Worm (Caenorhabditis elegans) whole organism, early embryonic: Measurements from ENCODE around the gene C03B1.5.

Experiments
- B0310.2 ChIP-seq: sonication (generic microtip); optimal IDR thresholded peaks from 2 replicates; lab custom pipeline; 2016; ENCODE audit warnings: mild to moderate bottlenecking, missing genetic modification characterization, missing compliant biosample characterization
- F13C5.2 ChIP-seq: sonication (generic microtip); optimal IDR thresholded peaks from 2 replicates; lab custom pipeline; 2017; ENCODE audit warnings: mild to moderate bottlenecking, missing genetic modification characterization, inconsistent platforms, missing compliant biosample characterization
- aly-1 ChIP-seq: sonication (generic microtip); optimal IDR thresholded peaks from 2 replicates; lab custom pipeline; 2016; ENCODE audit warnings: missing genetic modification characterization, missing compliant biosample characterization
- ama-1 ChIP-seq: fragments of 150-350 bp; optimal IDR thresholded peaks from 2 replicates; lab custom pipeline; 2014
- ceh-13 ChIP-seq: fragments of 200-800 bp; sonication (Bioruptor generic); optimal IDR thresholded peaks from 2 replicates; lab custom pipeline; 2018; ENCODE audit warnings: mild to moderate bottlenecking, missing genetic modification characterization, missing compliant biosample characterization
- ceh-36 ChIP-seq: sonication (generic microtip); optimal IDR thresholded peaks from 2 replicates; lab custom pipeline; 2016; ENCODE audit warnings: missing genetic modification characterization, inconsistent platforms, missing compliant biosample characterization
- ets-7 ChIP-seq: sonication (generic microtip); optimal IDR thresholded peaks from 2 replicates; lab custom pipeline; 2016; ENCODE audit warnings: missing genotype, missing genetic modification characterization, missing compliant biosample characterization
- flt-1 ChIP-seq: fragments of 200-800 bp; sonication (Bioruptor generic); IDR thresholded peaks from 2 replicates; pipeline ENCODE4 v1.3.6; 2022; ENCODE audit warnings: missing genetic modification characterization, missing compliant biosample characterization
- hmbx-1 ChIP-seq: sonication (generic microtip); optimal IDR thresholded peaks from 2 replicates; lab custom pipeline; 2016; ENCODE audit warnings: mild to moderate bottlenecking, missing genetic modification characterization, missing compliant biosample characterization
- hmg-4 ChIP-seq: fragments of 200-800 bp; sonication (Bioruptor generic); optimal IDR thresholded peaks from 2 replicates; lab custom pipeline; 2018; ENCODE audit warnings: mild to moderate bottlenecking, missing genetic modification characterization, missing compliant biosample characterization
- hnd-1 ChIP-seq: sonication (generic microtip); optimal IDR thresholded peaks from 2 replicates; lab custom pipeline; 2016; ENCODE audit warnings: missing genetic modification characterization, missing compliant biosample characterization
- pes-1 ChIP-seq: fragments of 200-800 bp; sonication (Bioruptor generic); IDR thresholded peaks from 2 replicates; pipeline ENCODE4 v1.3.6; 2022; ENCODE audit warnings: missing genetic modification reagents, missing genetic modification characterization, missing compliant biosample characterization
- scrt-1 ChIP-seq: fragments of 200-800 bp; sonication (Bioruptor generic); IDR thresholded peaks from 2 replicates; pipeline ENCODE4 v1.3.6; 2022; ENCODE audit warnings: missing genetic modification characterization, missing compliant biosample characterization
- sea-1 ChIP-seq: fragments of 200-800 bp; sonication (Bioruptor generic); conservative IDR thresholded peaks from 2 replicates; pipeline ENCODE4 v1.3.6; 2022; ENCODE audit warnings: missing genetic modification characterization, missing compliant biosample characterization
- tbx-11 ChIP-seq: fragments of 200-800 bp; sonication (Bioruptor generic); IDR thresholded peaks from 2 replicates; pipeline ENCODE4 v1.3.6; 2022; ENCODE audit warnings: missing genetic modification characterization, missing compliant biosample characterization
- tbx-37 ChIP-seq: fragments of 200-800 bp; sonication (Bioruptor generic); conservative IDR thresholded peaks from 2 replicates; pipeline ENCODE4 v1.3.6; 2022; ENCODE audit warnings: missing genetic modification reagents, missing genetic modification characterization, missing compliant biosample characterization
- tra-4 ChIP-seq: sonication (generic microtip); optimal IDR thresholded peaks from 2 replicates; lab custom pipeline; 2017; ENCODE audit warnings: missing genetic modification characterization, missing compliant biosample characterization

Gene C03B1.5

DNA sequence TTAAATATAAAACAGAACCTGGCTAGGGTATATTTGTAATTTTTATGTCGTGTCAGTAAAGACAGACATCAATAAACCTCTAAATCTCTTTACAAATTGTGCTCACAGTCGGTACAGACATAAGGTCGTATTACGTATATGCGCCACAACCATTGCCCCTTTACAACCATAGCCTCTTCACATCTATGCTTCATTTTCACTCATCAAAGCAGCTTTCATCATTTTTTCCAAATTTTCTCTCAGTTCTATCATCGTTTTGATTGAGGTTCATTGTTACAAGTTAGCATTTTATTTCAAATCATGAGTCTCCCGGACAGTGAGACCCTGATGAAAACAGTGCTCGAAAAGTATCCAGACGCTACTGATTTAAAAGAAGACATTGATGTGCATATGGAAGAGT, 8.8 kb downstream of the C03B1.5 start, which contains the start of gene C03B1.4:
Gene C03B1.4 (plus strand): TSS at position 301 of the 400 bp plus-strand sequence.
- TF ChIP-seq tbx-11, result no peak

DNA sequence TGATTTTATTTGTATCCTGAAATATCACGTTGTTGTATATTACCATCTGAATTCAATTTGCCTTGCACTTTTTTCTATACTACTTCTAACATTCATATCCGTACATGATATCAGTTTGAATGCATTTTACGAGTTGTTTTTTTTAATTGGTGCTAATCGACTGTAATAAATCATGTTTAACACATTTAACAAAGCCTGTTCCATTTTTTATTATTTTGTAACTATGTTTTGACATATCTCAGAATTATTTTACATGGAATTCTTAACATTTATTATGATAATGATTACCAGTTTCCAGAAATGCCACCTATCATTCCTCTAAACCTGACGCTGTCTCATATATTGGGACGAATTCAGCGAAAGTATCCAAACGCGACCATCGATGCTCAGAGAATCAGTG, 10.3 kb downstream of the C03B1.5 start, which contains the start of gene C03B1.3:
Gene C03B1.3 (plus strand): TSS at position 301 of the 400 bp plus-strand sequence.
- TF ChIP-seq hmbx-1 (tag; lab: Kevin White, UChicago), result no peak
- TF ChIP-seq B0310.2 (tag; lab: Kevin White, UChicago), result no peak

DNA sequence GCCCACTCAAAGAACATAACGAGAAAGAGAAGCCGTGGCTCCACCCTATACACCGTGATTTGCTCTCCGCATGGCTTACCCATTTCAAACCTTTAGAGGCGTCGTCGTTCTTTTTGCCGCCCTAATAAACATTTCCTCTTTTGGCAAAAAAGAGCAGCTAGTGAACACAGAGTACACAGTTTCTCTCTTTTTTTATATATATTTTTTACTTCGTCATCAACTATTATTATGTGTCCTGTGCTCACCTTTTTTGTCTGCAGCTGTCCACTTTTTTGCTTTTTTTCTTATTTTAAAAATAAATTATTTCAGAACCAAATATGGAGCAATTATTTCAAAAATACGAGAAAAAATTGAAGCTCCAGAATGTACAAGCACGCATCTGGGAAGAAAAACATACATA, 14.3 kb downstream of the C03B1.5 start, which contains the start of gene C03B1.2:
Gene C03B1.2 (plus strand): TSS at position 301 of the 400 bp plus-strand sequence.
- TF ChIP-seq scrt-1 (GFP tag; lab: Robert Waterston, UW), result no peak
- no peak for TF ChIP-seq tra-4 (tag; lab: Kevin White, UChicago)
- no peak for TF ChIP-seq tbx-11
- no peak for TF ChIP-seq sea-1 (GFP tag; lab: Robert Waterston, UW)
- TF ChIP-seq aly-1, result no peak
- no peak for TF ChIP-seq hmg-4 (GFP tag; lab: Kevin White, UChicago)

DNA sequence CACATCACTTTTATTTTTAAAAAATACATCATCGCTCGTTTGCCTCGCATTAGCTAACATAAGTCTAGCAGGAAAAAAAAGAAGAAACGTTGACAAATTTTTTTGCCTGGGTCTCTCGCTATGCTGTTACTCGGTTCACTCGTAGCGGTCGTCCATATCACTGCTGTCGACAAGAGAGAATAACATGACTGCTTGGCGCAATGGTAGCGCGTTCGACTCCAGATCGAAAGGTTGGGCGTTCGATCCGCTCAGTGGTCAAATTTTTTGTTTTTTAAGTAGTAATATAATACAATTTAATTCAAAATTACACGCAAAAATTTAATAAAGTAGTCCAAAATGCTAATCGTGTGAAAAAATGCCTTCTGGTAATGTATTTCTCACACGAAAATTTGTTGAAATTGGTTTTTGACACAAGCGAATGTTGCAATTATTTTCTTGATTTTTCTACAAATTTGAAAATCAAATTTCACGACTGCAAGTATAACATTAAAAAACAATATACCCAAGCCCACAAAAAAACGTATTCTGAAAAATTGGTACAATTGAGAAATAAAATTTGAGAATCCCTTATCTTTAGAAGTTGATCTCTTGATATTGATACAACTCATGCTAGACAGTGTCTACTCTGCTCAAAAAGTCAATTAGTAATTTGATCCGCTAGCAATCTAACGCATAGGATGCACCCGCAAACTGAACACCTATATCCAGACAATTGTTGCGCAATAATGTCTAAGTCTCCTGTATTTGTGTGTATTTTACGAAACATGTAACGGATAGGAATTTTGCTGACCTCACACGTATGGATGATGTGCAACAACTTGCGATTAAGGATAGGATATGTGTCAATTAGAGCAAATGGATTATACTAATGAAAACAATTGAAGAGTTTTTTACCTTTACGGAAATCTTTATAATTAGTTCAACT, 16.1 kb downstream of the C03B1.5 start:
- TF ChIP-seq F13C5.2, result peak; percentile 62
- TF ChIP-seq scrt-1 (GFP tag; lab: Robert Waterston, UW), result peak; percentile 88
- peak; percentile 64 for TF ChIP-seq hmbx-1 (tag; lab: Kevin White, UChicago)
- peak; percentile 58 for TF ChIP-seq B0310.2 (tag; lab: Kevin White, UChicago)
- peak; percentile 79 for TF ChIP-seq sea-1 (GFP tag; lab: Robert Waterston, UW)
- TF ChIP-seq ceh-13 (GFP tag; lab: Kevin White, UChicago), result peak; percentile 73
- peak; percentile 33 for TF ChIP-seq aly-1
- TF ChIP-seq tra-4 (tag; lab: Kevin White, UChicago), result peak; percentile 28
- TF ChIP-seq ets-7 (tag; lab: Kevin White, UChicago), result no peak
- TF ChIP-seq pes-1 (GFP tag; lab: Robert Waterston, UW), result peak; percentile 92
- peak; percentile 81 for TF ChIP-seq ceh-36 (tag; lab: Kevin White, UChicago)
- peak; percentile 88 for TF ChIP-seq tbx-11
- peak; percentile 66 for TF ChIP-seq hnd-1
- TF ChIP-seq ama-1 (lab: Kevin White, UChicago), result no peak
- peak; percentile 90 for TF ChIP-seq tbx-37 (GFP tag; lab: Robert Waterston, UW)
- TF ChIP-seq hmg-4 (GFP tag; lab: Kevin White, UChicago), result peak; percentile 85
- TF ChIP-seq flt-1 (GFP tag; lab: Robert Waterston, UW), result peak; percentile 82

DNA sequence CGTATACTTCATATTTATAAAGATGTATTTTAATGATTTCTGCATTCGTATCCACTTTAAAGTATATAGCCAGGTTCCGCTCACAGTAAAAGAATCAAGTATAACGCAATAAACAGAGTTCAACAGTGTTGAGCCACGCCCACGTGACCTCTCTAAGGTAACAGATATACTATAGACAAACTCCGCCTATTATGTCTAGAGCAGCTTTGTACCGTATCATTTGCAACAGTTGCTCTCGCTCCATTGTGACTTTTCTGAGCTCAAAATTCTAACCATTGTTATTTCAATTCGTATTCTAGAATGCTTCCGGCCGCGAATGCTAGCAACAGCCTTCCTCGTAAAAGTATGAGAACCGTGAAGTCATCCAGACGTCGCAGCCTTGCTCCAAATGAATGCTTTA, 18.0 kb downstream of the C03B1.5 start, which contains the start of gene C03B1.17:
Gene C03B1.17 (plus strand): TSS at position 301 of the 400 bp plus-strand sequence.
- no peak for TF ChIP-seq scrt-1 (GFP tag; lab: Robert Waterston, UW)
- TF ChIP-seq ets-7 (tag; lab: Kevin White, UChicago), result no peak
- TF ChIP-seq B0310.2 (tag; lab: Kevin White, UChicago), result no peak

DNA sequence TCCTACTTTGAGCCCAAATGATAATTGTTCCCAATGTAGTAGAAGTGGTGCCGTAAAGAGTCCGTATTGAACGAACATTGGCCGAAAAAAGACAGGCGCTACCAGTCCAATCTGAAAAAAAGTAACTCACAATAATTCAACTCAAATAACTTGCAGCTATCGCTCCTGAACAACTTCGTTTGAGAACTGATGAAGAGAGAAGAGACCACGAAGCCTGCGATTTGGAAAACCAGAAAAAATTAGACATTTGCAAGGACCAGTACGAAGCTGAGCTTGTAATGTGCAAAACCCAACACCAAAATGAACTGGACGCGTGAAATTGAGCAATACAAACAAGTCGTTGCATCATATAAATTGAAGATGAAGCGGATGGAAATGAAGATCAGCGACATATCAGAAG, 19.1 kb downstream of the C03B1.5 start, which contains the start of gene C03B1.1:
Gene C03B1.1 (plus strand): TSS at position 301 of the 400 bp plus-strand sequence.
- no peak for TF ChIP-seq tbx-37 (GFP tag; lab: Robert Waterston, UW)
- no peak for TF ChIP-seq scrt-1 (GFP tag; lab: Robert Waterston, UW)
- no peak for TF ChIP-seq B0310.2 (tag; lab: Kevin White, UChicago)
- no peak for TF ChIP-seq flt-1 (GFP tag; lab: Robert Waterston, UW)
- TF ChIP-seq ets-7 (tag; lab: Kevin White, UChicago), result no peak
- TF ChIP-seq hmg-4 (GFP tag; lab: Kevin White, UChicago), result no peak
- no peak for TF ChIP-seq aly-1
- no peak for TF ChIP-seq ceh-36 (tag; lab: Kevin White, UChicago)
- no peak for TF ChIP-seq ceh-13 (GFP tag; lab: Kevin White, UChicago)
- no peak for TF ChIP-seq sea-1 (GFP tag; lab: Robert Waterston, UW)
- TF ChIP-seq tbx-11, result no peak
- TF ChIP-seq pes-1 (GFP tag; lab: Robert Waterston, UW), result no peak
- TF ChIP-seq F13C5.2, result no peak
- TF ChIP-seq ama-1 (lab: Kevin White, UChicago), result no peak
- TF ChIP-seq tra-4 (tag; lab: Kevin White, UChicago), result no peak
- TF ChIP-seq hmbx-1 (tag; lab: Kevin White, UChicago), result no peak
- no peak for TF ChIP-seq hnd-1

DNA sequence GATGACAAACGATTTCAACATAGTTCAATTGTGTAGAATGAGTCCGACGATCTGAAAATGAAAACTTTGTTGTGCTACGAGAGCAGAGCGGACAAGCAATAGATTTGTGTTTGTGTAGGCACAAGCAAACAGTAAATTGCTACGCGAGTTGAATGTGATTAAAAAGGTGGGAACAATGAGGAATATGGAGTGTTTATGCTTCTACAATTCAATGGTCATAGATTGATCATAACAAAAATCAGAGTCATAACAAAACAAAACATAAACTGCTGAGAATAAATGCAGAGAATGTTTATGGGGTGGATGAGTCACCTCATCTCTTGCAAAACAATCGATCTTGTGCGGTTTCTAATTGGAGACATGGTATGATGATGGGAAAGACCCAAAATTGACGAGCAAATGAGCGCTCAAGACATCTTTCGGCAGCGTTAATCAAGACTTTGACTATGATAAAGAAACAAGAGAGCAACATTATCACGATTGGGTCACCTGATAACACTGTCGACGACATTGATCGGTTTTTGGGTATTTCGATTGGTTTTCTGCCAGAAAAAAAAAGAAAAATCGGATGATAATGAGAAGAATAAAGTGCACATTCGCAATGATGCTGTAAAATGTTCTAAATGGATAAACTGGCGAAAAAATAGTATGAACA, 22.4 kb downstream of the C03B1.5 start, which contains the start of gene lmp-1:
Gene lmp-1 (minus strand): TSS at position 51 of the 655 bp plus-strand sequence.
- TF ChIP-seq tbx-11, result no peak
- no peak for TF ChIP-seq hnd-1
- no peak for TF ChIP-seq flt-1 (GFP tag; lab: Robert Waterston, UW)
- TF ChIP-seq ets-7 (tag; lab: Kevin White, UChicago), result no peak
- TF ChIP-seq scrt-1 (GFP tag; lab: Robert Waterston, UW), result no peak
- TF ChIP-seq hmg-4 (GFP tag; lab: Kevin White, UChicago), result no peak
